Worm (Caenorhabditis elegans) whole organism, L1 larva: ENCODE results near the gene T01B6.1.

ENCODE experiments used
- C04F5.9 ChIP-seq: sonication (generic microtip); optimal IDR thresholded peaks from 2 replicates; lab custom pipeline; 2016; ENCODE audit warnings: missing genetic modification characterization, missing compliant biosample characterization
- Y116A8C.19 ChIP-seq: sonication (generic microtip); optimal IDR thresholded peaks from 2 replicates; lab custom pipeline; 2016; ENCODE audit warnings: missing compliant biosample characterization, missing genetic modification characterization, borderline replicate concordance
- aha-1 ChIP-seq: fragments of 150-350 bp; optimal IDR thresholded peaks from 2 replicates; lab custom pipeline; 2014; ENCODE audit warnings: missing biosample characterization, missing genetic modification characterization
- aly-2 ChIP-seq: fragments of 150-350 bp; optimal IDR thresholded peaks from 2 replicates; lab custom pipeline; 2014; ENCODE audit warnings: missing biosample characterization, missing genetic modification characterization
- ama-1 ChIP-seq: fragments of 150-350 bp; optimal IDR thresholded peaks from 2 replicates; lab custom pipeline; 2014
- ceh-63 ChIP-seq: fragments of 200-800 bp; sonication (Bioruptor generic); optimal IDR thresholded peaks from 2 replicates; lab custom pipeline; 2018; ENCODE audit warnings: mild to moderate bottlenecking, missing genetic modification characterization, missing compliant biosample characterization
- ceh-8 ChIP-seq: fragments of 200-800 bp; sonication (Bioruptor generic); optimal IDR thresholded peaks from 2 replicates; lab custom pipeline; 2018; ENCODE audit warnings: mild to moderate bottlenecking, missing genetic modification characterization, moderate library complexity, missing compliant biosample characterization
- ceh-82 ChIP-seq, 3 experiments: fragments of 150-350 bp in 1 of 3; sonication (generic microtip) in 2 of 3; optimal IDR thresholded peaks; 2 replicates each; lab custom pipeline; 2014 to 2017; ENCODE audit warnings: missing biosample characterization in 3 of 3, missing genetic modification characterization in 3 of 3
- ceh-88 ChIP-seq: fragments of 200-800 bp; sonication (Bioruptor generic); IDR thresholded peaks from 2 replicates; pipeline ENCODE4 v1.3.6; 2022; ENCODE audit warnings: missing genetic modification characterization, missing compliant biosample characterization
- dpl-1 ChIP-seq, 3 experiments: fragments of 150-350 bp in 2 of 3; sonication (generic microtip) in 1 of 3; optimal IDR thresholded peaks; 2 replicates each; lab custom pipeline; 2014 to 2017; ENCODE audit warnings: missing biosample characterization in 3 of 3, missing genetic modification characterization in 3 of 3, missing genetic modification reagents in 3 of 3
- efl-1 ChIP-seq, 4 experiments: fragments of 150-350 bp; optimal IDR thresholded peaks in 3 of 4; peaks in 1 of 4; 1 replicate in 1 of 4; 2 replicates in 3 of 4; lab custom pipeline; 2014; ENCODE audit warnings: missing biosample characterization in 2 of 4, missing genetic modification characterization in 2 of 4, missing genetic modification reagents in 2 of 4
- efl-3 ChIP-seq: fragments of 200-800 bp; sonication (Bioruptor generic); optimal IDR thresholded peaks from 2 replicates; lab custom pipeline; 2018; ENCODE audit warnings: mild to moderate bottlenecking, missing genetic modification characterization, missing compliant biosample characterization
- elt-2 ChIP-seq: sonication (generic microtip); optimal IDR thresholded peaks from 2 replicates; lab custom pipeline; 2016; ENCODE audit warnings: missing genetic modification characterization, mild to moderate bottlenecking, inconsistent platforms, missing compliant biosample characterization, missing genetic modification reagents
- elt-3 ChIP-seq, 6 experiments: fragments of 150-350 bp in 1 of 6; sonication (generic microtip); optimal IDR thresholded peaks; 2 replicates each; lab custom pipeline; 2017 to 2018; ENCODE audit warnings: missing biosample characterization in 6 of 6, missing genetic modification characterization in 6 of 6, inconsistent platforms in 1 of 6
- fkh-10 ChIP-seq: sonication (generic microtip); optimal IDR thresholded peaks from 2 replicates; lab custom pipeline; 2017; ENCODE audit warnings: missing biosample characterization, missing genetic modification reagents, missing genetic modification characterization
- fkh-4 ChIP-seq: sonication (generic microtip); optimal IDR thresholded peaks from 2 replicates; lab custom pipeline; 2016; ENCODE audit warnings: missing compliant biosample characterization, missing genetic modification characterization, borderline replicate concordance
- fkh-8 ChIP-seq: sonication (generic microtip); optimal IDR thresholded peaks from 2 replicates; lab custom pipeline; 2016; ENCODE audit warnings: mild to moderate bottlenecking, missing genetic modification characterization, missing compliant biosample characterization
- fos-1 ChIP-seq: fragments of 150-350 bp; optimal IDR thresholded peaks from 2 replicates; lab custom pipeline; 2014; ENCODE audit warnings: missing biosample characterization, missing genetic modification characterization
- hlh-17 ChIP-seq: fragments of 200-800 bp; sonication (Bioruptor generic); optimal IDR thresholded peaks from 2 replicates; lab custom pipeline; 2018; ENCODE audit warnings: missing genetic modification characterization, mild to moderate bottlenecking, missing compliant biosample characterization, moderate library complexity, borderline replicate concordance
- hlh-4 ChIP-seq: sonication (generic microtip); optimal IDR thresholded peaks from 2 replicates; lab custom pipeline; 2016; ENCODE audit warnings: mild to moderate bottlenecking, missing genetic modification characterization, missing compliant biosample characterization
- hpl-2 ChIP-seq: fragments of 150-350 bp; optimal IDR thresholded peaks from 2 replicates; lab custom pipeline; 2014; ENCODE audit warnings: missing biosample characterization, missing genetic modification reagents, missing genetic modification characterization
- irx-1 ChIP-seq: sonication (generic microtip); optimal IDR thresholded peaks from 2 replicates; lab custom pipeline; 2016; ENCODE audit warnings: missing genetic modification characterization, missing compliant biosample characterization
- jun-1 ChIP-seq: fragments of 150-350 bp; optimal IDR thresholded peaks from 2 replicates; lab custom pipeline; 2014; ENCODE audit warnings: missing biosample characterization, missing genetic modification reagents, missing genetic modification characterization
- lin-14 ChIP-seq: fragments of 200-800 bp; sonication (Bioruptor generic); optimal IDR thresholded peaks from 2 replicates; lab custom pipeline; 2018; ENCODE audit warnings: mild to moderate bottlenecking, missing genetic modification characterization, moderate library complexity, missing compliant biosample characterization
- lin-35 ChIP-seq, 2 experiments: fragments of 150-350 bp; optimal IDR thresholded peaks; 2 replicates each; lab custom pipeline; 2014; ENCODE audit warnings: missing biosample characterization in 2 of 2, missing genetic modification characterization in 2 of 2, missing genetic modification reagents in 2 of 2
- mab-9 ChIP-seq: fragments of 200-800 bp; sonication (Bioruptor generic); IDR thresholded peaks from 2 replicates; pipeline ENCODE4 v1.3.6; 2022; ENCODE audit warnings: missing genetic modification reagents, missing genetic modification characterization, missing compliant biosample characterization
- mep-1 ChIP-seq: fragments of 150-350 bp; optimal IDR thresholded peaks from 2 replicates; lab custom pipeline; 2014; ENCODE audit warnings: missing biosample characterization, missing genetic modification characterization
- nhr-12 ChIP-seq: sonication (generic microtip); optimal IDR thresholded peaks from 2 replicates; lab custom pipeline; 2017; ENCODE audit warnings: missing biosample characterization, missing genetic modification characterization
- nhr-237 ChIP-seq: fragments of 150-350 bp; optimal IDR thresholded peaks from 2 replicates; lab custom pipeline; 2014; ENCODE audit warnings: missing biosample characterization, missing genetic modification characterization
- nhr-28 ChIP-seq: fragments of 150-350 bp; optimal IDR thresholded peaks from 2 replicates; lab custom pipeline; 2014; ENCODE audit warnings: missing biosample characterization, missing genetic modification characterization
- nhr-47 ChIP-seq: sonication (generic microtip); optimal IDR thresholded peaks from 2 replicates; lab custom pipeline; 2016; ENCODE audit warnings: mild to moderate bottlenecking, missing genetic modification characterization, moderate library complexity, missing compliant biosample characterization
- nhr-85 ChIP-seq: sonication (generic microtip); peaks from one replicate; lab custom pipeline; 2016; ENCODE audit warnings: missing genetic modification characterization, inconsistent platforms, missing compliant biosample characterization
- pag-3 ChIP-seq: sonication (generic microtip); optimal IDR thresholded peaks from 2 replicates; lab custom pipeline; 2017; ENCODE audit warnings: missing genetic modification characterization, mild to moderate bottlenecking, missing compliant biosample characterization, antibody characterized with exemption, borderline replicate concordance; ENCODE audit not compliant: insufficient read depth
- pax-3 ChIP-seq: fragments of 200-800 bp; sonication (Bioruptor generic); optimal IDR thresholded peaks from 2 replicates; lab custom pipeline; 2018; ENCODE audit warnings: mild to moderate bottlenecking, missing genetic modification characterization, moderate library complexity, missing compliant biosample characterization
- skn-1 ChIP-seq: fragments of 150-350 bp; optimal IDR thresholded peaks from 2 replicates; lab custom pipeline; 2014; ENCODE audit warnings: missing biosample characterization, missing genetic modification characterization
- snu-23 ChIP-seq: sonication (generic microtip); optimal IDR thresholded peaks from 2 replicates; lab custom pipeline; 2016; ENCODE audit warnings: missing genetic modification characterization, missing compliant biosample characterization
- sox-4 ChIP-seq: sonication (generic microtip); optimal IDR thresholded peaks from 2 replicates; lab custom pipeline; 2016; ENCODE audit warnings: missing genetic modification characterization, missing compliant biosample characterization
- sptf-1 ChIP-seq: fragments of 150-350 bp; optimal IDR thresholded peaks from 2 replicates; lab custom pipeline; 2014; ENCODE audit warnings: missing biosample characterization, missing genetic modification characterization
- sup-37 ChIP-seq: fragments of 200-800 bp; sonication (Bioruptor generic); optimal IDR thresholded peaks from 2 replicates; lab custom pipeline; 2018; ENCODE audit warnings: mild to moderate bottlenecking, missing genetic modification characterization, missing compliant biosample characterization
- tbx-2 ChIP-seq: sonication (generic microtip); optimal IDR thresholded peaks from 2 replicates; lab custom pipeline; 2016; ENCODE audit warnings: missing genetic modification characterization, missing compliant biosample characterization
- unc-130 ChIP-seq: fragments of 150-350 bp; optimal IDR thresholded peaks from 2 replicates; lab custom pipeline; 2017; ENCODE audit warnings: missing biosample characterization, missing genetic modification characterization, inconsistent platforms
- unc-30 ChIP-seq: sonication (generic microtip); optimal IDR thresholded peaks from 2 replicates; lab custom pipeline; 2017; ENCODE audit warnings: missing biosample characterization, missing genetic modification characterization
- unc-62 ChIP-seq: fragments of 150-350 bp; optimal IDR thresholded peaks from 2 replicates; lab custom pipeline; 2014; ENCODE audit warnings: missing biosample characterization, missing genetic modification reagents, missing genetic modification characterization
- vab-15 ChIP-seq: sonication (generic microtip); optimal IDR thresholded peaks from 2 replicates; lab custom pipeline; 2017; ENCODE audit warnings: missing genotype, mild to moderate bottlenecking, missing genetic modification characterization, missing compliant biosample characterization

T01B6.1 gene

ce11 chrX:2364703-2365299, 29.3 kb downstream of the T01B6.1 start (continued):
- no peak for TF ChIP-seq pag-3 (tag; lab: Kevin White, UChicago)
- TF ChIP-seq fkh-4: no peak
- TF ChIP-seq elt-2 (tag; lab: Kevin White, UChicago): peak; percentile 67
- TF ChIP-seq nhr-47 (tag; lab: Kevin White, UChicago): peak; percentile 96
- TF ChIP-seq nhr-28 (tag; lab: Kevin White, UChicago): peak; percentile 46
- TF ChIP-seq hlh-4 (tag; lab: Kevin White, UChicago): no peak
- no peak for TF ChIP-seq Y116A8C.19 (tag; lab: Kevin White, UChicago)
- TF ChIP-seq sup-37 (GFP tag; lab: Kevin White, UChicago): peak; percentile 31
- TF ChIP-seq hpl-2 (GFP tag; lab: Kevin White, UChicago): peak; percentile 96
- peak; percentile 94 for TF ChIP-seq mep-1 (tag; lab: Kevin White, UChicago)
- TF ChIP-seq pax-3 (tag; lab: Kevin White, UChicago): peak; percentile 71
- TF ChIP-seq ceh-82 (tag; optimal IDR thresholded peaks at IDR 0.05; lab: Kevin White, UChicago): peak; percentile 52 to 85 (median 81)
- peak; percentile 94 for TF ChIP-seq jun-1 (tag; lab: Kevin White, UChicago)
- no peak for TF ChIP-seq unc-130
- TF ChIP-seq ceh-63 (GFP tag; lab: Kevin White, UChicago): no peak
- TF ChIP-seq unc-62 (GFP tag; lab: Kevin White, UChicago): no peak
- peak in 2 of 3 experiments; percentile 23 to 37 for TF ChIP-seq dpl-1 (GFP tag; optimal IDR thresholded peaks at IDR 0.05; lab: Kevin White, UChicago)
- TF ChIP-seq sox-4 (tag; lab: Kevin White, UChicago): peak; percentile 88
- peak; percentile 99 for TF ChIP-seq skn-1 (tag; lab: Kevin White, UChicago)
- TF ChIP-seq fos-1 (tag; lab: Kevin White, UChicago): peak; percentile 78
- peak; percentile 38 for TF ChIP-seq C04F5.9
- no peak for TF ChIP-seq unc-30
- TF ChIP-seq nhr-237 (tag; lab: Kevin White, UChicago): peak; percentile 90
- peak; percentile 81 for TF ChIP-seq ceh-88
- peak; percentile 94 for TF ChIP-seq nhr-85 (tag; lab: Kevin White, UChicago)

ce11 chrX:2365890-2366289, 30.4 kb downstream of the T01B6.1 start, which contains the start of gene T24D8.6:
TSS of gene T24D8.6 (minus strand) at chrX:2365990.
- TF ChIP-seq fkh-10 (GFP tag; lab: Kevin White, UChicago): no peak
- TF ChIP-seq lin-14 (GFP tag; lab: Kevin White, UChicago): no peak
- no peak for TF ChIP-seq unc-130
- TF ChIP-seq snu-23 (GFP tag; lab: Kevin White, UChicago): no peak
- TF ChIP-seq fos-1 (tag; lab: Kevin White, UChicago): no peak
- no peak for TF ChIP-seq ceh-88
- no peak for TF ChIP-seq ama-1 (lab: Kevin White, UChicago)
- TF ChIP-seq ceh-82 (tag; optimal IDR thresholded peaks at IDR 0.05; lab: Kevin White, UChicago): no peak

- TF ChIP-seq dpl-1 (GFP tag; optimal IDR thresholded peaks at IDR 0.05; lab: Kevin White, UChicago): no peak
- TF ChIP-seq efl-1 (optimal IDR thresholded peaks at IDR 0.05; lab: Kevin White, UChicago): no peak
- TF ChIP-seq efl-1 (GFP tag; optimal IDR thresholded peaks at IDR 0.05 in 1 of 2; lab: Kevin White, UChicago): no peak
- no peak for TF ChIP-seq efl-3 (GFP tag; lab: Kevin White, UChicago)
- TF ChIP-seq nhr-85 (tag; lab: Kevin White, UChicago): peak; percentile 96
- no peak for TF ChIP-seq sup-37 (GFP tag; lab: Kevin White, UChicago)
- no peak for TF ChIP-seq hpl-2 (GFP tag; lab: Kevin White, UChicago)
- TF ChIP-seq unc-30: no peak
- TF ChIP-seq skn-1 (tag; lab: Kevin White, UChicago): peak; percentile 12
- no peak for TF ChIP-seq elt-2 (tag; lab: Kevin White, UChicago)
- peak; percentile 35 for TF ChIP-seq tbx-2 (tag; lab: Kevin White, UChicago)
- TF ChIP-seq ceh-8 (GFP tag; lab: Kevin White, UChicago): no peak
- no peak for TF ChIP-seq aly-2 (tag; lab: Kevin White, UChicago)
- TF ChIP-seq vab-15: no peak
- TF ChIP-seq hlh-17 (GFP tag; lab: Kevin White, UChicago): no peak
- TF ChIP-seq lin-35 (GFP tag; optimal IDR thresholded peaks at IDR 0.05; lab: Kevin White, UChicago): peak in 1 of 2 experiments; percentile 21
- TF ChIP-seq snu-23 (GFP tag; lab: Kevin White, UChicago): peak; percentile 34
- no peak for TF ChIP-seq mab-9 (GFP tag; lab: Robert Waterston, UW)
- no peak for TF ChIP-seq nhr-12 (tag; lab: Kevin White, UChicago)
- TF ChIP-seq nhr-47 (tag; lab: Kevin White, UChicago): peak; percentile 13
- no peak for TF ChIP-seq irx-1 (tag; lab: Kevin White, UChicago)
- no peak for TF ChIP-seq fkh-8 (tag; lab: Kevin White, UChicago)
- TF ChIP-seq sptf-1 (tag; lab: Kevin White, UChicago): no peak
- peak; percentile 3 for TF ChIP-seq fos-1 (tag; lab: Kevin White, UChicago)
- TF ChIP-seq elt-3 (tag; optimal IDR thresholded peaks at IDR 0.05; lab: Kevin White, UChicago): peak in 2 of 6 experiments; percentile 28 to 38
- peak; percentile 14 for TF ChIP-seq unc-130
- TF ChIP-seq aha-1 (tag; lab: Kevin White, UChicago): no peak
Measured at ce11 chrX:2368042-2368814, 32.7 kb downstream of the T01B6.1 start.
